Worm (Caenorhabditis elegans): ENCODE results near the gene col-129.

- TF ChIP-seq klf-2 (GFP tag; conservative IDR thresholded peaks at IDR 0.05): no peak
- no peak for TF ChIP-seq T22C8.4 (GFP tag; IDR thresholded peaks at IDR 0.05)
- TF ChIP-seq cog-1 (tag; optimal IDR thresholded peaks at IDR 0.05): no peak
- TF ChIP-seq ref-1 (GFP tag; conservative IDR thresholded peaks at IDR 0.05): no peak
- TF ChIP-seq med-1 (GFP tag; optimal IDR thresholded peaks at IDR 0.05; ENCODE audit: insufficient read depth): no peak
- no peak for TF ChIP-seq ztf-29 (GFP tag; IDR thresholded peaks at IDR 0.05)
- TF ChIP-seq flt-1 (GFP tag; IDR thresholded peaks at IDR 0.05): no peak
These were observed 40.6 kb upstream of the col-129 start, which contains the start of gene B0001.2 for ce11 chrIV:12150877-12151276.
